Worm (Caenorhabditis elegans): ENCODE data around the gene B0252.8.

- TF ChIP-seq ztf-11 (tag; optimal IDR thresholded peaks at IDR 0.05), result no peak
- TF ChIP-seq blmp-1 (tag; optimal IDR thresholded peaks at IDR 0.05), result no peak
- TF ChIP-seq nhr-28 (tag; optimal IDR thresholded peaks at IDR 0.05), result no peak
- no peak for TF ChIP-seq lsy-2 (tag; optimal IDR thresholded peaks at IDR 0.05)
- TF ChIP-seq M03D4.4 (tag; optimal IDR thresholded peaks at IDR 0.05), result no peak
- TF ChIP-seq snpc-4 (tag; optimal IDR thresholded peaks at IDR 0.05), result no peak
- TF ChIP-seq elt-1 (tag; optimal IDR thresholded peaks at IDR 0.05; ENCODE audit: borderline replicate concordance, insufficient read depth), result no peak
Measured at ce11 chrII:6915875-6916274, at the start of gene B0252.8.
